Fruit fly (Drosophila melanogaster): ENCODE results near the gene CG4860.
A peak's percentile ranks its signal among the peaks of the same experiment; 100 is the strongest.

The CG4860 gene

DNA sequence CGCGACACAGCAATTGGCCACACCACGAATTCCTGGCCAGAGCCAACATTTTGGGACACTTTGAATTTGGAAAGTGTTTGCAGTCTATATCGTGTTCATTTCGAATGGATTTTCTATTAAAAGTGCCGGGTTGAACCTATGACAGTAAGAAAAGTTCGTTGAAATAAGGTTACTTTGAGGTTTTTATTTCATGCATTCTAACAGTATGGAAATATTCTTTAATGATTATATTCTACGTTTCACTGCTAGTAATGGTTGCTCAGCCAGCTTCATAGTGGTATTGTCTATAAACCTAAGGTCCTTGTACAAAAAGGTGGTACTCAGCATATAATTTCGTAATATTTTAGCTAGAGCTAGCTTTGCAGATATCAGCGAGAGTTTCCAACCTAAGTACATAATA is 11.4 kb upstream of the CG4860 start, which contains the start of gene Pglym87:
Gene Pglym87 (minus strand): TSS at position 101 of the 400 bp plus-strand sequence.
- TF ChIP-seq CTCF (optimal IDR thresholded peaks at IDR 0.05) (no peak), CG8478 (optimal IDR thresholded peaks at IDR 0.05) (no peak)

DNA sequence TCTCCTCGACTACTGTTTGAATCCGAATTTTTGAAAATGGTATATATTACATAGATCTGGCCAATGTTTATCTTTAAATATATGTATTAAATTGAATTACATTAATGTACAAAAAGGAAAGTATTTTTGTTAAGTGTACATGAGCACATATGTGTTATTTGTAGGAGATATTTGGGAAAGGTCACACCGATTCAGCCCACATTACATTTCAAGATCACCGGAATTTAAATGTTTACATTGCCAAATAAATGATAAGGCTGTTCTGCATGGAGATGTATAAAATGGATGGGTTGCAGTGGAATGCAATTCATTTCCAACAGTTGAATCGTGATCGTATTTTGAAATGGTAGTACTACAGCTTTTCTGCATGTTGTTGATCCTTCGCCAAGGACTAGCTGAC is 7.8 kb upstream of the CG4860 start, which contains the start of gene CG3916:
Gene CG3916 (plus strand): TSS at position 301 of the 400 bp plus-strand sequence.
- TF ChIP-seq CTCF (optimal IDR thresholded peaks at IDR 0.05) (no peak), CG8478 (optimal IDR thresholded peaks at IDR 0.05) (no peak)

DNA sequence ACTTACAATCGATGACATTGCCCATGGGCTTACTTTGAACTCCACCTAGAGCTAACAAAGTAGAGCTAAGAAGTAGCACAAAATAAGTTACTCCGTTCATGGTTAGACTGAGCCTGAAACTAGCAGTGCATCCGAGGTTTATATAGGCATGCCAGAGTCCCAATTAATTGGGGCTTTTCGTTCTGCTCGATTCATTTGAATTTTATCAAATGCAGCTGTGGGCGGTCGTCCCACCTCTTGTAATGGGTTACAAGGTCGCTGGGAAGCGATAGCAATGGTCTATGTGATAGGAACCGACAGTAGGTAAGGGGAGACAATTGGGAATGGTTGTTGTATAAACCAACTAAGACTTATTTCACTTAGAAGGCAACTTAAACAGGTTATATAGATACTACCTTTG is 5.0 kb upstream of the CG4860 start, which contains the start of gene CG12256:
Gene CG12256 (minus strand): TSS at position 101 of the 400 bp plus-strand sequence.
- TF ChIP-seq CG8478 (optimal IDR thresholded peaks at IDR 0.05) (no peak), CTCF (optimal IDR thresholded peaks at IDR 0.05) (no peak)

DNA sequence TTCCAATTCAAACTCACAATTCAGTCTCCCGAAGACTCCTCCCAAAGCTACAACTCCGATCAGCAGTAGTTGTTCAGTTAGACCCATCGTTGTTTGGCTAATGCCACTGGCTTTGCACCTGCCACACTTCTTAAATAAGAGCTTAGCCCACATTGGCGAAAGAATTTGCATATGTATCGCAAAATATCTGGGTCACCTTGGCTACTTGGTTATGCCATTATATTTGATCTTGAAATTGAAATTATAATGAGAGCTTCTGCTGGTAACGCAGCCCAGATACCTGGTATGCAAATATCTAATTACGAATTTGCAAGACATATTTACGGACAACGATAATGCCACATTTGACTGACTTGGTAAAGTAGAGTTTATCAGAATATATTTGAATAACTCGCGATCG is 3.7 kb upstream of the CG4860 start, which contains the start of gene CG17404:
Gene CG17404 (minus strand): TSS at position 101 of the 400 bp plus-strand sequence.
- TF ChIP-seq CTCF (optimal IDR thresholded peaks at IDR 0.05) (no peak), CG8478 (optimal IDR thresholded peaks at IDR 0.05) (no peak)

DNA sequence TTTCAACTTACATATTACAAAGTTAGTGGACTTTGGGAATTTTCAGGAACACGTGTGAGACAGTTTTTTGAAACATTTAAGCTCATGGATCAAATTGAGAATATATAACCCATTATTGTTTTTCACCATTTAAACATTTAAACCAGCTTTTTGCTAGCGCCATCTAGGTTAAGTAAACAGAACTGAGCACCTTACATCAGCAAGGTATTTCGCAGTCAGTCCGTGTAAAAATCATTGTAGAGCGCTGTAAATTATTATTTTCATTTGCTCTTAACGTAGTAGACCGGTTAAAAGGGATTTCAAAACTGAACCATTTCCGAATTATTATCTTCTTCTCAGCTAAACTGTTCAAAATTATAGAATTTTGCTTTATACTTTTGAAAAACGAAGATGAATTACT is 829 bp upstream of the CG4860 start, which contains the start of gene Rsbp15:
Gene Rsbp15 (plus strand): TSS at position 295 of the 400 bp plus-strand sequence.
- no peak for TF ChIP-seq CG8478 (optimal IDR thresholded peaks at IDR 0.05)
- TF ChIP-seq CTCF (optimal IDR thresholded peaks at IDR 0.05) = peak; percentile 86 to 91

DNA sequence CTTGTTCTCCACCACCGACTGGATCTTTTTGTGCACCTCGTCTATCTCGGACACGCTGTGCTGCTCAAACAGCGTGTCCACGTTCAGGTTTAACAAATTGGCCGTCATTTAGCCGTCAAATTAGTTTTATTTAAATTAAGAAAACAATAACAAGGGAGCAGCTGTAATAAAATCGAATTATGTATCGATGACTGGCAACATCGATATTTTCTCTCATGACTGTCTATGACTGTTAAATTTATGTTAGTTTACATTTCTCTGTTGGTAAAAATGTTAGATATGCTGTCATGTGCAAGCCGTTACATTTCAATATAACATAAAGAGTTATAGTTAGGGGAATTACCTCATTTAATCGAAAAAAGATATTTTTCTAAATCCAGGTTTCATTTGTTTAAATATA is 1.8 kb downstream of the CG4860 start, which contains the start of gene Cog1:
Gene Cog1 (minus strand): TSS at position 190 of the 400 bp plus-strand sequence.
- TF ChIP-seq CG8478 (optimal IDR thresholded peaks at IDR 0.05) (no peak), CTCF (optimal IDR thresholded peaks at IDR 0.05) (no peak)

DNA sequence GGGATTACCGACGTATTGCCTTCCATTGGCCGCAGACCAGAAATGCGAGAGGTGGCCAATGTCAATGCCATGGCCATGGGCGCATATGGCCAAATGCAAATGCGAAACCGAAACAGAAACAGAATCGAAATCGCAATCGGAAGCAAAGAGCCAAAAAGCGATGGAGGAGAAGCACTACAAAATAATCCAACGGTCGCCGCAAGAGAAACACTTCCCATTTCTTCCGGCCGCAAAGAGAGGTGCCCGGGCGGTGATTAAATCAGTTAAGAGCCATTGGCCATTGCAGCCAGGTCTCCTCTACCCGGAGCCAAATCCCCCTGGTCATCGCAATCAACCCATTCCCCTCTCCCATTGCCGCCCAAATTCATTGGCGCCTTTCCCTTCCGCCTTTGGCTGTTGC is 7.1 kb downstream of the CG4860 start, which contains the start of gene CG14742:
Gene CG14742 (plus strand): TSS at position 301 of the 400 bp plus-strand sequence.
- TF ChIP-seq CG8478 (optimal IDR thresholded peaks at IDR 0.05) = no peak
- no peak for TF ChIP-seq CTCF (optimal IDR thresholded peaks at IDR 0.05)

DNA sequence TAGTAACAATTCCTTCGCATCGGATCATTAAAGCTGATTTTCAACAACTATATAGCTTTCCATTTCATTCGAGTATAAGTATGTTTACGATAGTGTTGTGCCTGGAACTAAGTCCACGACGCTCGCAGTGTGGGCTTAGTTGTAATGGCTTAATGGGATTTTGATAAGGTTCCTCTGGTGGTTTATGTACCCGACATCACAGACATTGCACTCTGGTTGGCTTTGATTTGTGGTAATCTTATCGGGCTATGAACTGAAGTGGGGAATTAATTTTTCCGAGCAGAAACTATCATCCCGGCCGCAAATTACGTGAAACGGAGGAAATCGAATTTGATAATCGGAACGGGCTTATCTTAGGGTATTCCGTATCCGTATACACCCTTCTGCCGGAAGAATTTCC is 9.7 kb downstream of the CG4860 start:
- TF ChIP-seq CTCF (optimal IDR thresholded peaks at IDR 0.05) (no peak), CG8478 (optimal IDR thresholded peaks at IDR 0.05) (no peak)

DNA sequence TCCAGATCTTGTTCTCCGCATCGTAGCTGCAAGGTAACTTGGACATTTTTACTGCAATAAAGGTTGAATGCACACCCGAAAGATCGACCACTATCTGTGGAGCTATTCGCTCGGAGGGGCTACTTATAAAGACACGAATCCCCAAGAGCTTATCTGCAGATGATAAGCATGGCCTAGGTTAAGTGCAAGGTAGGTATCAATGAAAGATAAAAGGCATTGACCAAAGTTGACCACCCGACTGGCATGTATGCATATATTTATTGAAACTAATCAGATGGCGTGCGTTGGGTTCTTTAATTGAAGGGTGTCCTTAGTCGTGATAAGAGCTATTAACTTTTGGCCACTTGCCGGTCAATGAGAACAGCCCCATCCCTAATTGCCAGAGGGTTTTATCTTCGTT is 11.0 kb downstream of the CG4860 start, which contains the start of gene CG4830:
Gene CG4830 (minus strand): TSS at position 101 of the 400 bp plus-strand sequence.
- TF ChIP-seq CTCF (optimal IDR thresholded peaks at IDR 0.05) = no peak
- no peak for TF ChIP-seq CG8478 (optimal IDR thresholded peaks at IDR 0.05)

DNA sequence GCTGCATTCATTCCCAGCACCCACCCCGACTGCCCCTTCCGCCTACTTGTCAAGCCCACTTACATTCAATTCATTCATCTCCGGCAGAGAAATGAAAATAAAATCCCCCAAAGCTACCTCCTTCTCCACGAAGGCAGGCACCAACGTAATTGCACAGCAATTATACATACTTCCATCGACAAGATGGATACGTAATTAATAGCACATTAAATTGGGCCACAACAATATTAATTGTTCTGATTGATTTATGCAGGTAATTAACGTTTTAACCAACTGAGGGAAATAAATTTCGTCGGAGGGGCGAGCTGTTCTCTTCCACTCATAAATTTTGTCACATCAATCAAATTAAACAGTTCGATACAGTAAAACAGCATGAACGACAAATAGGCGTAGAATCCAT is 23.6 kb downstream of the CG4860 start, which contains the start of gene Adk1:
Gene Adk1 (plus strand): TSS at position 301 of the 400 bp plus-strand sequence.
- TF ChIP-seq CTCF (optimal IDR thresholded peaks at IDR 0.05) (no peak), CG8478 (optimal IDR thresholded peaks at IDR 0.05) (no peak)

DNA sequence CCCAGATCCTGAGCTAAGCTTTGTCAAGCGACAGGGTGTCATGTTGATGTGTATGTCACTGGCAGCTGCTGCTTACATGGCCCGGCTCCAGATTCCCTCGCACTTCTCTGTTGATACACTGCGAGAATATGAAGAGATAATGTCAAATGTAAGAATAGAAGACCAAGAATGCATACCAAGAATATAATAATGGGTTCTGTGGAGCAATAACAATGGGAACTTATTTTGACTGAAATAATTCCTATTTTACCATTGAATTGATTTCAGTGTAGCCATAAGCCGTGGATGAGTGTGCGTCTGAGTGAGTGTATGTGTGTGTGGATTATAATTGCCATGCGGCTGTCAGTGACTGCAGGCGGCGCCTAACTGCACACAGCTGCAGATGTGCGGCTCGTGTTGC is 25.2 kb downstream of the CG4860 start:
- no peak for TF ChIP-seq CG8478 (optimal IDR thresholded peaks at IDR 0.05)
- no peak for TF ChIP-seq CTCF (optimal IDR thresholded peaks at IDR 0.05)

DNA sequence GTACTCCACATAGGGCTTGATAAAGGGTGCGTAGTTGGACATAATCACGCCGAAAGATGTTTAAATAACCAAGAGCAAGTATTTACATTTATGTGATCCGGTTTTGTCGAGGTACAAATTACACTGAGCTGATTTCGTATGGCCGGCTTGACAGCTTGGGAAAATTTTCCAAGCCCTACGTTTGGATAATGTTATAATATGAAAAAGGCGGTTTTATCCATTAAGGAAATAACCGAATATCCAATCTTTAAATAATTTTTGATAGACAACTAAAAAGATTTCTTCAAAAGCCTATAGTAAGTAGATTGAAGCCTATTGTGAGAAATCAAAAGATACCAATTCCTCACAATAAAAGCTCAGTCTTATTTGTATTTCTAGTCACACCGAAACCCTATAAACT is 26.4 kb downstream of the CG4860 start, which contains the start of the genes eIF3d2 and CG43450:
Gene eIF3d2 (minus strand): TSS at position 101 of the 400 bp plus-strand sequence.
Gene CG43450 (plus strand): TSS at position 384 of the 400 bp plus-strand sequence.
- TF ChIP-seq CG8478 (optimal IDR thresholded peaks at IDR 0.05) (no peak), CTCF (optimal IDR thresholded peaks at IDR 0.05) (no peak)

DNA sequence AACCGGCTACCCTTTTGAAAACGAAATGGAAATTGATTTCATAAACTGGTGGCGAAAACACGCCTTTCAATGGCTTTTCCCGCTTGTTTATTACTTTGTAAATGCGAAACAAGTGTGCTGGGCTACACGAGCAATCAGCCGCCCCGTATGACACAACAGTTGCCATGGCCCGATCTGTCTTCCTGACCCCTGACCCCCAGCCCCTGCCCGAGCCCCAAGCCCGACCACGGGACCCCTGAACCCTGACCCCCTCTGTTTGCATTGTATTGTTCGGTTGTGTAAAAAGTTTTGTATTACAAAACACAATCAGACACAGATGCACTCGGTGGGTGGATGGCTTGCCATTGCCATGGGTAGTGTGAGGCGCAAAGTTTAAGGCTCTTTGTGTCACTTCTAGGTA is 35.6 kb downstream of the CG4860 start:
- TF ChIP-seq CG8478 (optimal IDR thresholded peaks at IDR 0.05) (no peak), CTCF (optimal IDR thresholded peaks at IDR 0.05) (no peak)
